Fruit fly (Drosophila melanogaster) whole organism, embryonic: Measurements from ENCODE around the gene Sld5.

ENCODE experiments used
- Aef1 ChIP-seq: fragments of 200-800 bp; sonication (Bioruptor generic); IDR thresholded peaks from 3 replicates; pipeline ENCODE4 v1.3.6; 2022; ENCODE audit warnings: missing biosample characterization, missing genetic modification characterization
- Atf6 ChIP-seq: fragments of 200-800 bp; sonication (Bioruptor generic); IDR thresholded peaks from 2 replicates; pipeline ENCODE4 v1.3.6; 2022; ENCODE audit warnings: missing biosample characterization, missing genetic modification characterization
- BtbVII ChIP-seq: fragments of 200-800 bp; sonication (Bioruptor generic); optimal IDR thresholded peaks from 3 replicates; lab custom pipeline; 2017; ENCODE audit warnings: missing biosample characterization, mild to moderate bottlenecking, missing genetic modification characterization
- CG10321 ChIP-seq: fragments of 200-800 bp; sonication (Bioruptor generic); IDR thresholded peaks from 2 replicates; pipeline ENCODE4 v1.3.6; 2022; ENCODE audit warnings: missing biosample characterization, missing genetic modification characterization
- CG10462 ChIP-seq: fragments of 200-800 bp; sonication (Bioruptor generic); optimal IDR thresholded peaks from 2 replicates; lab custom pipeline; 2016; ENCODE audit warnings: missing biosample characterization, missing genetic modification characterization
- CG11560 ChIP-seq: fragments of 200-800 bp; sonication (Bioruptor generic); IDR thresholded peaks from 3 replicates; pipeline ENCODE4 v1.3.6; 2022; ENCODE audit warnings: missing biosample characterization, missing genetic modification characterization
- CG12219 ChIP-seq: fragments of 200-800 bp; sonication (Bioruptor generic); optimal IDR thresholded peaks from 3 replicates; lab custom pipeline; 2018; ENCODE audit warnings: missing biosample characterization, mild to moderate bottlenecking, missing genetic modification characterization
- CG14965 ChIP-seq: fragments of 200-800 bp; sonication (Bioruptor generic); optimal IDR thresholded peaks from 2 replicates; lab custom pipeline; 2016; ENCODE audit warnings: missing biosample characterization, missing genetic modification characterization, borderline replicate concordance
- CG15011 ChIP-seq: fragments of 200-800 bp; sonication (Bioruptor generic); optimal IDR thresholded peaks from 3 replicates; lab custom pipeline; 2018; ENCODE audit warnings: missing biosample characterization, mild to moderate bottlenecking, missing genetic modification characterization
- CG15479 ChIP-seq: fragments of 200-800 bp; sonication (Bioruptor generic); optimal IDR thresholded peaks from 3 replicates; lab custom pipeline; 2019; ENCODE audit warnings: missing biosample characterization, mild to moderate bottlenecking, missing genetic modification characterization, moderate library complexity
- CG17361 ChIP-seq: fragments of 200-800 bp; sonication (Bioruptor generic); IDR thresholded peaks from 3 replicates; pipeline ENCODE4 v1.3.6; 2022; ENCODE audit warnings: missing biosample characterization, missing genetic modification characterization
- CG2875 ChIP-seq: fragments of 200-800 bp; sonication (Bioruptor generic); optimal IDR thresholded peaks from 2 replicates; lab custom pipeline; 2017; ENCODE audit warnings: missing biosample characterization, mild to moderate bottlenecking, missing genetic modification characterization, missing genetic modification reagents
- CG32772 ChIP-seq: fragments of 200-800 bp; sonication (Bioruptor generic); IDR thresholded peaks from 2 replicates; pipeline ENCODE4 v1.3.6; 2022; ENCODE audit warnings: missing biosample characterization, missing genetic modification characterization
- CG3407 ChIP-seq: fragments of 200-800 bp; sonication (Bioruptor generic); optimal IDR thresholded peaks from 2 replicates; lab custom pipeline; 2018; ENCODE audit warnings: missing biosample characterization, mild to moderate bottlenecking, missing genetic modification characterization
- CG42726 ChIP-seq: fragments of 200-800 bp; sonication (Bioruptor generic); IDR thresholded peaks from 2 replicates; pipeline ENCODE4 v1.3.6; 2022; ENCODE audit warnings: missing biosample characterization, missing genetic modification characterization; ENCODE audit not compliant: partially characterized antibody
- CG6689 ChIP-seq: fragments of 200-800 bp; sonication (Bioruptor generic); IDR thresholded peaks from 2 replicates; pipeline ENCODE4 v1.3.6; 2022; ENCODE audit warnings: missing biosample characterization, missing genetic modification characterization
- CG6765 ChIP-seq: fragments of 200-800 bp; sonication (Bioruptor generic); optimal IDR thresholded peaks from 3 replicates; lab custom pipeline; 2017; ENCODE audit warnings: missing biosample characterization, mild to moderate bottlenecking, missing genetic modification characterization
- CG7745 ChIP-seq: fragments of 200-800 bp; sonication (Bioruptor generic); optimal IDR thresholded peaks from 2 replicates; lab custom pipeline; 2018; ENCODE audit warnings: missing biosample characterization, mild to moderate bottlenecking, missing genetic modification characterization, moderate library complexity
- CG8478 ChIP-seq: fragments of >200 bp; optimal IDR thresholded peaks from 2 replicates; lab custom pipeline; 2018
- CoRest ChIP-seq: fragments of 200-800 bp; sonication (Bioruptor generic); optimal IDR thresholded peaks from 3 replicates; lab custom pipeline; 2018; ENCODE audit warnings: missing biosample characterization, mild to moderate bottlenecking, missing genetic modification characterization, moderate library complexity
- D19B ChIP-seq: fragments of 200-800 bp; sonication (Bioruptor generic); optimal IDR thresholded peaks from 2 replicates; lab custom pipeline; 2017; ENCODE audit warnings: missing biosample characterization, mild to moderate bottlenecking, missing genetic modification characterization
- Drgx ChIP-seq: fragments of 200-800 bp; sonication (Bioruptor generic); IDR thresholded peaks from 2 replicates; pipeline ENCODE4 v1.3.6; 2022; ENCODE audit warnings: missing biosample characterization, missing genetic modification characterization
- Gug ChIP-seq: fragments of 200-800 bp; sonication (Bioruptor generic); IDR thresholded peaks from 4 replicates; pipeline ENCODE4 v1.3.6; 2022; ENCODE audit warnings: missing biosample characterization, missing genetic modification characterization
- Lim3 ChIP-seq: fragments of 200-800 bp; sonication (Bioruptor generic); IDR thresholded peaks from 2 replicates; pipeline ENCODE4 v1.3.6; 2022; ENCODE audit warnings: missing biosample characterization, missing genetic modification characterization
- Neu2 ChIP-seq: fragments of 200-800 bp; sonication (Bioruptor generic); optimal IDR thresholded peaks from 3 replicates; lab custom pipeline; 2016; ENCODE audit warnings: missing biosample characterization, missing genetic modification characterization, borderline replicate concordance
- Nf-YA ChIP-seq: fragments of 200-800 bp; sonication (Bioruptor generic); IDR thresholded peaks from 2 replicates; pipeline ENCODE4 v1.3.6; 2022; ENCODE audit warnings: missing biosample characterization, missing genetic modification characterization
- Sox100B ChIP-seq: fragments of 200-800 bp; sonication (Bioruptor generic); optimal IDR thresholded peaks from 3 replicates; lab custom pipeline; 2018; ENCODE audit warnings: missing biosample characterization, mild to moderate bottlenecking, missing genetic modification characterization
- abd-A ChIP-seq: fragments of 200-800 bp; sonication (Bioruptor generic); optimal IDR thresholded peaks from 3 replicates; lab custom pipeline; 2019; ENCODE audit warnings: missing biosample characterization, mild to moderate bottlenecking, missing genetic modification characterization, moderate library complexity
- aop ChIP-seq: fragments of 200-800 bp; sonication (Bioruptor generic); IDR thresholded peaks from 2 replicates; pipeline ENCODE4 v1.3.6; 2022; ENCODE audit warnings: missing biosample characterization, missing genetic modification characterization
- bbx ChIP-seq: fragments of 200-800 bp; sonication (Bioruptor generic); IDR thresholded peaks from 2 replicates; pipeline ENCODE4 v1.3.6; 2022; ENCODE audit warnings: missing biosample characterization, missing genetic modification characterization; ENCODE audit not compliant: partially characterized antibody
- chm ChIP-seq: fragments of 200-800 bp; sonication (Bioruptor generic); IDR thresholded peaks from 2 replicates; pipeline ENCODE4 v1.3.6; 2022; ENCODE audit warnings: missing biosample characterization, missing genetic modification characterization
- chn ChIP-seq: fragments of 200-800 bp; sonication (Bioruptor generic); optimal IDR thresholded peaks from 2 replicates; lab custom pipeline; 2016; ENCODE audit warnings: missing biosample characterization, missing genetic modification characterization
- crol ChIP-seq: fragments of 200-800 bp; sonication (Bioruptor generic); IDR thresholded peaks from 2 replicates; pipeline ENCODE4 v1.3.6; 2022; ENCODE audit warnings: missing biosample characterization, missing genetic modification characterization
- dmrt11E ChIP-seq: fragments of 200-800 bp; sonication (Bioruptor generic); optimal IDR thresholded peaks from 3 replicates; lab custom pipeline; 2018; ENCODE audit warnings: missing biosample characterization, mild to moderate bottlenecking, missing genetic modification characterization, moderate library complexity
- esg ChIP-seq: fragments of 200-800 bp; sonication (Bioruptor generic); conservative IDR thresholded peaks from 2 replicates; pipeline ENCODE4 v1.3.6; 2022; ENCODE audit warnings: missing biosample characterization, missing genetic modification characterization
- exex ChIP-seq: fragments of 200-800 bp; sonication (Bioruptor generic); optimal IDR thresholded peaks from 4 replicates; lab custom pipeline; 2018; ENCODE audit warnings: missing biosample characterization, mild to moderate bottlenecking, missing genetic modification characterization, moderate library complexity
- eyg ChIP-seq: fragments of 200-800 bp; sonication (Bioruptor generic); optimal IDR thresholded peaks from 3 replicates; lab custom pipeline; 2016; ENCODE audit warnings: missing biosample characterization, missing genetic modification characterization
- gce ChIP-seq: fragments of 200-800 bp; sonication (Bioruptor generic); IDR thresholded peaks from 3 replicates; pipeline ENCODE4 v1.3.6; 2022; ENCODE audit warnings: missing biosample characterization, missing genetic modification characterization
- jing ChIP-seq: fragments of 200-800 bp; sonication (Bioruptor generic); optimal IDR thresholded peaks from 2 replicates; lab custom pipeline; 2018; ENCODE audit warnings: missing biosample characterization, mild to moderate bottlenecking, missing genetic modification characterization
- ken ChIP-seq: fragments of 200-800 bp; sonication (Bioruptor generic); IDR thresholded peaks from 3 replicates; pipeline ENCODE4 v1.3.6; 2022; ENCODE audit warnings: missing biosample characterization, missing genetic modification characterization
- lilli ChIP-seq: fragments of 200-800 bp; sonication (Bioruptor generic); optimal IDR thresholded peaks from 3 replicates; lab custom pipeline; 2016; ENCODE audit warnings: missing biosample characterization, missing genetic modification characterization
- oc ChIP-seq: fragments of 200-800 bp; sonication (Bioruptor generic); optimal IDR thresholded peaks from 2 replicates; lab custom pipeline; 2018; ENCODE audit warnings: missing biosample characterization, mild to moderate bottlenecking, missing genetic modification characterization, moderate library complexity
- ranshi ChIP-seq: fragments of 200-800 bp; sonication (Bioruptor generic); IDR thresholded peaks from 2 replicates; pipeline ENCODE4 v1.3.6; 2022; ENCODE audit warnings: missing biosample characterization, missing genetic modification characterization
- seq ChIP-seq: fragments of 200-800 bp; sonication (Bioruptor generic); IDR thresholded peaks from 2 replicates; pipeline ENCODE4 v1.3.6; 2022; ENCODE audit warnings: missing biosample characterization, missing genetic modification characterization
- shn ChIP-seq: fragments of 200-800 bp; sonication (Bioruptor generic); optimal IDR thresholded peaks from 3 replicates; lab custom pipeline; 2016; ENCODE audit warnings: missing biosample characterization, missing genetic modification characterization
- slou ChIP-seq: fragments of 200-800 bp; sonication (Bioruptor generic); optimal IDR thresholded peaks from 3 replicates; lab custom pipeline; 2016; ENCODE audit warnings: missing biosample characterization, missing genetic modification characterization
- slp2 ChIP-seq: fragments of 200-800 bp; sonication (Bioruptor generic); optimal IDR thresholded peaks from 2 replicates; lab custom pipeline; 2016; ENCODE audit warnings: missing biosample characterization, missing genetic modification characterization
- ttk ChIP-seq: fragments of 200-800 bp; sonication (Bioruptor generic); IDR thresholded peaks from 2 replicates; pipeline ENCODE4 v2.1.2; 2022; ENCODE audit warnings: missing biosample characterization, missing genetic modification characterization
- vfl ChIP-seq: fragments of 200-800 bp; sonication (Bioruptor generic); optimal IDR thresholded peaks from 2 replicates; lab custom pipeline; 2016; ENCODE audit warnings: missing biosample characterization, missing genetic modification characterization
- vnd ChIP-seq: fragments of 200-800 bp; sonication (Bioruptor generic); IDR thresholded peaks from 3 replicates; pipeline ENCODE4 v1.3.6; 2022; ENCODE audit warnings: missing biosample characterization, missing genetic modification characterization; ENCODE audit not compliant: partially characterized antibody
- yki ChIP-seq: fragments of >200 bp; optimal IDR thresholded peaks from 3 replicates; lab custom pipeline; 2018

Gene Sld5

dm6 chr3R:26008892-26009539 lies 47.3 kb downstream of the Sld5 start (continued):
- TF ChIP-seq lilli (GFP tag; lab: Kevin White, UChicago) (peak; percentile 91), eyg (peak; percentile 71), CG12219 (GFP tag; lab: Kevin White, UChicago) (peak; percentile 93), D19B (peak; percentile 57), CG8478 (no peak), Gug (GFP tag; lab: Robert Waterston, UW) (peak; percentile 81), slou (GFP tag; lab: Kevin White, UChicago) (peak; percentile 37), CG11560 (peak; percentile 58; the same call in 1 of the 3 replicates), Sox100B (GFP tag; lab: Kevin White, UChicago) (peak; percentile 89), chm (GFP tag; lab: Robert Waterston, UW) (peak; percentile 73), CG6689 (GFP tag; lab: Robert Waterston, UW) (peak; percentile 89), CG6765 (GFP tag; lab: Kevin White, UChicago) (peak; percentile 66), CG17361 (GFP tag; lab: Robert Waterston, UW) (peak; percentile 91), oc (peak; percentile 78), CG10321 (GFP tag; lab: Robert Waterston, UW) (peak; percentile 52), CG32772 (GFP tag; lab: Robert Waterston, UW) (peak; percentile 85), CG10462 (GFP tag; lab: Kevin White, UChicago) (peak; percentile 76), CG14965 (GFP tag; lab: Kevin White, UChicago) (peak; percentile 50), Lim3 (GFP tag; lab: Robert Waterston, UW) (peak; percentile 72), CG3407 (GFP tag; lab: Kevin White, UChicago) (peak; percentile 79), bbx (GFP tag; lab: Robert Waterston, UW) (no peak), Aef1 (GFP tag; lab: Robert Waterston, UW) (peak; percentile 81), CG15479 (GFP tag; lab: Kevin White, UChicago) (no peak), vnd (GFP tag; lab: Robert Waterston, UW) (no peak), yki (lab: Kevin White, UChicago) (no peak), BtbVII (peak; percentile 81), Drgx (GFP tag; lab: Robert Waterston, UW) (peak; percentile 94), dmrt11E (tag; lab: Kevin White, UChicago) (peak; percentile 90), CoRest (tag; lab: Kevin White, UChicago) (peak; percentile 91), aop (peak; percentile 40; the same call in 1 of the 2 replicates), CG15011 (GFP tag; lab: Kevin White, UChicago) (peak; percentile 73), abd-A (peak; percentile 41), jing (peak; percentile 80), CG2875 (GFP tag; lab: Kevin White, UChicago) (peak; percentile 80), ranshi (GFP tag; lab: Robert Waterston, UW) (peak; percentile 85), exex (tag; lab: Kevin White, UChicago) (peak; percentile 17), gce (peak; percentile 84; the same call in 2 of the 3 replicates), chn (GFP tag; lab: Kevin White, UChicago) (peak; percentile 89), seq (GFP tag; lab: Robert Waterston, UW) (peak; percentile 86), Atf6 (GFP tag; lab: Robert Waterston, UW) (peak; percentile 76), crol (GFP tag; lab: Robert Waterston, UW) (peak; percentile 75), esg (GFP tag; lab: Robert Waterston, UW) (peak; percentile 91), vfl (GFP tag; lab: Kevin White, UChicago) (peak; percentile 69), CG7745 (tag; lab: Kevin White, UChicago) (no peak), CG42726 (no peak), Nf-YA (GFP tag; lab: Robert Waterston, UW) (peak; percentile 60; the same call in 1 of the 2 replicates), ttk (peak; percentile 85), Neu2 (GFP tag; lab: Kevin White, UChicago) (no peak), shn (GFP tag; lab: Kevin White, UChicago) (peak; percentile 77), ken (GFP tag; lab: Robert Waterston, UW) (peak; percentile 84), slp2 (GFP tag; lab: Kevin White, UChicago) (peak; percentile 68)
